In genomic region chr2L:3484759-3485158, dm6 we compare ENCODE assay signal across 2 fruit fly cellular contexts.
TF ChIP-seq lines count a peak whose summit lies in the region.

No protein-coding gene starts in this region.

TF ChIP-seq in whole organism, prepupa, 60 proteins besides CTCF, POLR2A, EP300 and RAD21:
- TF ChIP-seq eg (GFP tag; IDR thresholded peaks at IDR 0.05; lab: Robert Waterston, UW) (no peak), CG11294 (GFP tag; IDR thresholded peaks at IDR 0.05; lab: Robert Waterston, UW) (no peak), CG15336 (GFP tag; IDR thresholded peaks at IDR 0.05; lab: Robert Waterston, UW) (peak; percentile 28; the same call in 1 of the 2 replicates), net (GFP tag; optimal IDR thresholded peaks at IDR 0.05; lab: Kevin White, UChicago) (no peak), Eip78C (GFP tag; lab: Kevin White, UChicago) (peak; percentile 52), svp (GFP tag; lab: Kevin White, UChicago) (peak; percentile 19), Smox (GFP tag; optimal IDR thresholded peaks at IDR 0.05; lab: Kevin White, UChicago) (no peak), Met (GFP tag; optimal IDR thresholded peaks at IDR 0.05; lab: Kevin White, UChicago) (no peak), CG3919 (GFP tag; optimal IDR thresholded peaks at IDR 0.05; lab: Kevin White, UChicago) (no peak), CG6854 (GFP tag; optimal IDR thresholded peaks at IDR 0.05; lab: Kevin White, UChicago) (no peak), CG10669 (GFP tag; optimal IDR thresholded peaks at IDR 0.05; lab: Kevin White, UChicago) (no peak), CG8119 (GFP tag; IDR thresholded peaks at IDR 0.05; lab: Robert Waterston, UW) (peak; percentile 21; the same call in 1 of the 3 replicates), CG1621 (tag; optimal IDR thresholded peaks at IDR 0.05; lab: Kevin White, UChicago) (no peak), Sox14 (GFP tag; optimal IDR thresholded peaks at IDR 0.05; lab: Kevin White, UChicago) (no peak), Gug (GFP tag; IDR thresholded peaks at IDR 0.05; lab: Robert Waterston, UW) (no peak), Ets96B (tag; optimal IDR thresholded peaks at IDR 0.05; lab: Kevin White, UChicago) (no peak), dac (GFP tag; optimal IDR thresholded peaks at IDR 0.05; lab: Kevin White, UChicago) (no peak), topi (GFP tag; optimal IDR thresholded peaks at IDR 0.05; lab: Kevin White, UChicago) (no peak), CG8319 (GFP tag; optimal IDR thresholded peaks at IDR 0.05; lab: Kevin White, UChicago) (no peak), CG32006 (GFP tag; optimal IDR thresholded peaks at IDR 0.05; lab: Kevin White, UChicago) (peak; percentile 54), Eip75B (GFP tag; optimal IDR thresholded peaks at IDR 0.05; lab: Kevin White, UChicago) (no peak), Blimp-1 (GFP tag; optimal IDR thresholded peaks at IDR 0.05; lab: Kevin White, UChicago) (no peak), CG7368 (GFP tag; optimal IDR thresholded peaks at IDR 0.05; lab: Kevin White, UChicago) (no peak), Hr39 (GFP tag; optimal IDR thresholded peaks at IDR 0.05; lab: Kevin White, UChicago) (no peak), Sox102F (GFP tag; optimal IDR thresholded peaks at IDR 0.05; lab: Kevin White, UChicago) (no peak), ss (GFP tag; optimal IDR thresholded peaks at IDR 0.05; lab: Kevin White, UChicago) (no peak), Hr4 (GFP tag; optimal IDR thresholded peaks at IDR 0.05; lab: Kevin White, UChicago) (peak; percentile 26), CG10631 (GFP tag; optimal IDR thresholded peaks at IDR 0.05; lab: Kevin White, UChicago) (no peak), CG6792 (GFP tag; optimal IDR thresholded peaks at IDR 0.05; lab: Kevin White, UChicago) (no peak), vri (GFP tag; optimal IDR thresholded peaks at IDR 0.05; lab: Kevin White, UChicago) (no peak), CG11762 (GFP tag; optimal IDR thresholded peaks at IDR 0.05; lab: Kevin White, UChicago; ENCODE audit: insufficient read depth) (no peak), Eip93F (GFP tag; optimal IDR thresholded peaks at IDR 0.05; lab: Kevin White, UChicago) (no peak), CG9139 (GFP tag; optimal IDR thresholded peaks at IDR 0.05; lab: Kevin White, UChicago) (no peak)

TF ChIP-seq in whole organism, pupa, 21 proteins besides CTCF, POLR2A, EP300 and RAD21:
- TF ChIP-seq CG14655 (GFP tag; optimal IDR thresholded peaks at IDR 0.05; lab: Kevin White, UChicago) = peak; percentile 2
- no peak for TF ChIP-seq fd96Ca (GFP tag; IDR thresholded peaks at IDR 0.05; lab: Robert Waterston, UW)
- TF ChIP-seq CG9948 (tag; optimal IDR thresholded peaks at IDR 0.05; lab: Kevin White, UChicago) = no peak
